Worm (Caenorhabditis elegans) whole organism, L1 larva: ENCODE measurements around the gene cyp-35B3.
A peak's percentile ranks its signal among the peaks of the same experiment; 100 is the strongest.

Experiments
- C04F5.9 ChIP-seq: sonication (generic microtip); optimal IDR thresholded peaks from 2 replicates; lab custom pipeline; 2016; ENCODE audit warnings: missing genetic modification characterization, missing compliant biosample characterization
- C16A3.4 ChIP-seq: fragments of 150-350 bp; optimal IDR thresholded peaks from 2 replicates; lab custom pipeline; 2014; ENCODE audit warnings: missing biosample characterization, missing genetic modification characterization
- F16B12.6 ChIP-seq: fragments of 150-350 bp; optimal IDR thresholded peaks from 2 replicates; lab custom pipeline; 2014; ENCODE audit warnings: missing biosample characterization, missing genetic modification characterization
- Y116A8C.19 ChIP-seq: sonication (generic microtip); optimal IDR thresholded peaks from 2 replicates; lab custom pipeline; 2016; ENCODE audit warnings: missing compliant biosample characterization, missing genetic modification characterization, borderline replicate concordance
- ama-1 ChIP-seq: fragments of 150-350 bp; optimal IDR thresholded peaks from 2 replicates; lab custom pipeline; 2014
- blmp-1 ChIP-seq: fragments of 150-350 bp; optimal IDR thresholded peaks from 2 replicates; lab custom pipeline; 2014; ENCODE audit warnings: missing biosample characterization, missing genetic modification characterization
- ceh-82 ChIP-seq, 3 experiments: fragments of 150-350 bp in 1 of 3; sonication (generic microtip) in 2 of 3; optimal IDR thresholded peaks; 2 replicates each; lab custom pipeline; 2014 to 2017; ENCODE audit warnings: missing biosample characterization in 3 of 3, missing genetic modification characterization in 3 of 3
- ceh-88 ChIP-seq: fragments of 200-800 bp; sonication (Bioruptor generic); IDR thresholded peaks from 2 replicates; pipeline ENCODE4 v1.3.6; 2022; ENCODE audit warnings: missing genetic modification characterization, missing compliant biosample characterization
- ceh-90 ChIP-seq: sonication (generic microtip); optimal IDR thresholded peaks from 2 replicates; lab custom pipeline; 2016; ENCODE audit warnings: missing genetic modification characterization, missing compliant biosample characterization
- dsc-1 ChIP-seq: sonication (generic microtip); optimal IDR thresholded peaks from 2 replicates; lab custom pipeline; 2016; ENCODE audit warnings: mild to moderate bottlenecking, missing genetic modification characterization, missing compliant biosample characterization
- efl-1 ChIP-seq, 4 experiments: fragments of 150-350 bp; optimal IDR thresholded peaks in 3 of 4; peaks in 1 of 4; 1 replicate in 1 of 4; 2 replicates in 3 of 4; lab custom pipeline; 2014; ENCODE audit warnings: missing biosample characterization in 2 of 4, missing genetic modification characterization in 2 of 4, missing genetic modification reagents in 2 of 4
- efl-3 ChIP-seq: fragments of 200-800 bp; sonication (Bioruptor generic); optimal IDR thresholded peaks from 2 replicates; lab custom pipeline; 2018; ENCODE audit warnings: mild to moderate bottlenecking, missing genetic modification characterization, missing compliant biosample characterization
- egl-27 ChIP-seq, 2 experiments: fragments of 150-350 bp in 1 of 2; sonication (generic microtip); optimal IDR thresholded peaks; 3 replicates each; lab custom pipeline; 2017 to 2018; ENCODE audit warnings: missing biosample characterization in 2 of 2, missing genetic modification characterization in 2 of 2, missing genetic modification reagents in 2 of 2
- elt-2 ChIP-seq: sonication (generic microtip); optimal IDR thresholded peaks from 2 replicates; lab custom pipeline; 2016; ENCODE audit warnings: missing genetic modification characterization, mild to moderate bottlenecking, inconsistent platforms, missing compliant biosample characterization, missing genetic modification reagents
- elt-3 ChIP-seq, 6 experiments: fragments of 150-350 bp in 1 of 6; sonication (generic microtip); optimal IDR thresholded peaks; 2 replicates each; lab custom pipeline; 2017 to 2018; ENCODE audit warnings: missing biosample characterization in 6 of 6, missing genetic modification characterization in 6 of 6, inconsistent platforms in 1 of 6
- ets-5 ChIP-seq: fragments of 200-800 bp; sonication (Bioruptor generic); IDR thresholded peaks from 2 replicates; pipeline ENCODE4 v1.3.6; 2022; ENCODE audit warnings: missing genetic modification characterization, missing compliant biosample characterization
- fkh-10 ChIP-seq: sonication (generic microtip); optimal IDR thresholded peaks from 2 replicates; lab custom pipeline; 2017; ENCODE audit warnings: missing biosample characterization, missing genetic modification reagents, missing genetic modification characterization
- fkh-4 ChIP-seq: sonication (generic microtip); optimal IDR thresholded peaks from 2 replicates; lab custom pipeline; 2016; ENCODE audit warnings: missing compliant biosample characterization, missing genetic modification characterization, borderline replicate concordance
- jun-1 ChIP-seq: fragments of 150-350 bp; optimal IDR thresholded peaks from 2 replicates; lab custom pipeline; 2014; ENCODE audit warnings: missing biosample characterization, missing genetic modification reagents, missing genetic modification characterization
- lin-15B ChIP-seq: fragments of 150-350 bp; sonication (generic microtip); optimal IDR thresholded peaks from 3 replicates; lab custom pipeline; 2014; ENCODE audit warnings: missing biosample characterization, missing genetic modification characterization
- lin-35 ChIP-seq, 2 experiments: fragments of 150-350 bp; optimal IDR thresholded peaks; 2 replicates each; lab custom pipeline; 2014; ENCODE audit warnings: missing biosample characterization in 2 of 2, missing genetic modification characterization in 2 of 2, missing genetic modification reagents in 2 of 2
- lin-39 ChIP-seq: fragments of 150-350 bp; optimal IDR thresholded peaks from 2 replicates; lab custom pipeline; 2014; ENCODE audit warnings: missing biosample characterization, missing genetic modification reagents, missing genetic modification characterization
- lir-3 ChIP-seq: sonication (generic microtip); optimal IDR thresholded peaks from 2 replicates; lab custom pipeline; 2016; ENCODE audit warnings: mild to moderate bottlenecking, missing genetic modification characterization, moderate library complexity, missing compliant biosample characterization; ENCODE audit not compliant: poor library complexity
- mab-9 ChIP-seq: fragments of 200-800 bp; sonication (Bioruptor generic); IDR thresholded peaks from 2 replicates; pipeline ENCODE4 v1.3.6; 2022; ENCODE audit warnings: missing genetic modification reagents, missing genetic modification characterization, missing compliant biosample characterization
- mdl-1 ChIP-seq, 2 experiments: fragments of 150-350 bp; optimal IDR thresholded peaks; 2 replicates each; lab custom pipeline; 2014 to 2017; ENCODE audit warnings: missing biosample characterization in 2 of 2, missing genetic modification characterization in 2 of 2, inconsistent platforms in 1 of 2
- mep-1 ChIP-seq: fragments of 150-350 bp; optimal IDR thresholded peaks from 2 replicates; lab custom pipeline; 2014; ENCODE audit warnings: missing biosample characterization, missing genetic modification characterization
- nhr-12 ChIP-seq: sonication (generic microtip); optimal IDR thresholded peaks from 2 replicates; lab custom pipeline; 2017; ENCODE audit warnings: missing biosample characterization, missing genetic modification characterization
- nhr-20 ChIP-seq: sonication (generic microtip); optimal IDR thresholded peaks from 2 replicates; lab custom pipeline; 2016; ENCODE audit warnings: mild to moderate bottlenecking, missing genetic modification characterization, missing compliant biosample characterization
- nhr-28 ChIP-seq: fragments of 150-350 bp; optimal IDR thresholded peaks from 2 replicates; lab custom pipeline; 2014; ENCODE audit warnings: missing biosample characterization, missing genetic modification characterization
- nhr-47 ChIP-seq: sonication (generic microtip); optimal IDR thresholded peaks from 2 replicates; lab custom pipeline; 2016; ENCODE audit warnings: mild to moderate bottlenecking, missing genetic modification characterization, moderate library complexity, missing compliant biosample characterization
- nhr-71 ChIP-seq: sonication (generic microtip); optimal IDR thresholded peaks from 2 replicates; lab custom pipeline; 2016; ENCODE audit warnings: mild to moderate bottlenecking, missing genetic modification characterization, moderate library complexity, missing compliant biosample characterization
- nhr-76 ChIP-seq: sonication (generic microtip); optimal IDR thresholded peaks from 2 replicates; lab custom pipeline; 2017; ENCODE audit warnings: missing biosample characterization, missing genetic modification characterization
- nhr-85 ChIP-seq: sonication (generic microtip); peaks from one replicate; lab custom pipeline; 2016; ENCODE audit warnings: missing genetic modification characterization, inconsistent platforms, missing compliant biosample characterization
- nhr-90 ChIP-seq: sonication (generic microtip); optimal IDR thresholded peaks from 2 replicates; lab custom pipeline; 2016; ENCODE audit warnings: mild to moderate bottlenecking, missing genetic modification characterization, missing compliant biosample characterization; ENCODE audit not compliant: poor library complexity
- pqm-1 ChIP-seq: sonication (generic microtip); optimal IDR thresholded peaks from 3 replicates; lab custom pipeline; 2017; ENCODE audit warnings: missing biosample characterization, missing genetic modification characterization
- rnt-1 ChIP-seq: sonication (generic microtip); optimal IDR thresholded peaks from 2 replicates; lab custom pipeline; 2016; ENCODE audit warnings: mild to moderate bottlenecking, missing genetic modification characterization, moderate library complexity, missing compliant biosample characterization
- skn-1 ChIP-seq: fragments of 150-350 bp; optimal IDR thresholded peaks from 2 replicates; lab custom pipeline; 2014; ENCODE audit warnings: missing biosample characterization, missing genetic modification characterization
- snpc-4 ChIP-seq: fragments of 150-350 bp; optimal IDR thresholded peaks from 2 replicates; lab custom pipeline; 2014; ENCODE audit warnings: missing biosample characterization, missing genetic modification characterization
- snu-23 ChIP-seq: sonication (generic microtip); optimal IDR thresholded peaks from 2 replicates; lab custom pipeline; 2016; ENCODE audit warnings: missing genetic modification characterization, missing compliant biosample characterization
- sup-37 ChIP-seq: fragments of 200-800 bp; sonication (Bioruptor generic); optimal IDR thresholded peaks from 2 replicates; lab custom pipeline; 2018; ENCODE audit warnings: mild to moderate bottlenecking, missing genetic modification characterization, missing compliant biosample characterization
- swsn-7 ChIP-seq: sonication (generic microtip); optimal IDR thresholded peaks from 2 replicates; lab custom pipeline; 2016; ENCODE audit warnings: missing genetic modification characterization, missing compliant biosample characterization
- tbx-2 ChIP-seq: sonication (generic microtip); optimal IDR thresholded peaks from 2 replicates; lab custom pipeline; 2016; ENCODE audit warnings: missing genetic modification characterization, missing compliant biosample characterization
- tlp-1 ChIP-seq: fragments of 150-350 bp; optimal IDR thresholded peaks from 2 replicates; lab custom pipeline; 2014; ENCODE audit warnings: missing biosample characterization, missing genetic modification characterization
- unc-62 ChIP-seq: fragments of 150-350 bp; optimal IDR thresholded peaks from 2 replicates; lab custom pipeline; 2014; ENCODE audit warnings: missing biosample characterization, missing genetic modification reagents, missing genetic modification characterization
- vab-15 ChIP-seq: sonication (generic microtip); optimal IDR thresholded peaks from 2 replicates; lab custom pipeline; 2017; ENCODE audit warnings: missing genotype, mild to moderate bottlenecking, missing genetic modification characterization, missing compliant biosample characterization
- zip-4 ChIP-seq: fragments of 200-800 bp; sonication (Bioruptor generic); optimal IDR thresholded peaks from 2 replicates; lab custom pipeline; 2018; ENCODE audit warnings: mild to moderate bottlenecking, missing genetic modification characterization, moderate library complexity, missing compliant biosample characterization

cyp-35B3 gene

DNA sequence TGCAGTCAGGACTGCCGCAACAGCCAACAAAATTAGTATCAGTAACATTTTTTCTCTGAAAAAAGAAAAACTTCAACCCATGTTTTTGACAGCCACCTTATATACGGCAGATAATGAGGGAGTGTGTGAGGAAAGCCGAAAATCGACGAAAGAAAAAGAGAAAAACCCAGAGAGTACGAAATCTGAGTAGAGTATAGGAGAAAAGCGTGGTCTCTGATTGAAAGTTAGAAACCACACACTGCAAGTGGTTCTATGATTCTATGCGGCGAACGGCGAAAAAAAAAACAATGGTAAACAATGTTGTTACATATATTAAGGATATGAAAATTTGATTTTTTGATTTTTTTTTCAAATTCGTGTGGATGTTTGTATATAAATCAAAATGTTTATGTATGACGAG lies 22.6 kb downstream of the cyp-35B3 start, which contains the start of gene cyp-34A8 (continued):
- TF ChIP-seq efl-1 (optimal IDR thresholded peaks at IDR 0.05; lab: Kevin White, UChicago) (no peak), efl-1 (GFP tag; optimal IDR thresholded peaks at IDR 0.05 in 1 of 2; lab: Kevin White, UChicago) (peak in 1 of 2 experiments; percentile 68), lin-35 (GFP tag; optimal IDR thresholded peaks at IDR 0.05; lab: Kevin White, UChicago) (peak in 1 of 2 experiments; percentile 6), vab-15 (no peak), snpc-4 (tag; lab: Kevin White, UChicago) (no peak), nhr-76 (tag; lab: Kevin White, UChicago) (no peak)
- TF ChIP-seq, all 84 proteins: peak for 10

DNA sequence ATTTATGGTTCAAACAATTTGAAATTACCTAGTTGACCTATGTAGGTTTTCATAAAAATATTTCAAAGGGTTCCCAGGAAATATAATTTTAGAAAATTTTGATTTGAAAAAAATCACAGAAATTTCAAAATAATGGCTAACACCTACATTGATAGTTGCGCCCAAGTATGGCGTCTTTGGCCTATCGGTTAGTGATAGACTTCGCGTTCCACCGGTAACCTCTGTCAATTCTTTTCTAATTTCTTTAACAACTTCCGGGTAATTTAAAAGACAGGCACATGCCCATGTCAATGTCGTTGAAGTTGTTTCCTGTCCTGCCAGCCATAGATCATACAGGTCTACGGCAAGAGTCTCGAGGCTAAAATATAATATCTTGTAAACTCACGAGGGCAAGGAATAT lies 23.8 kb downstream of the cyp-35B3 start:
- TF ChIP-seq sup-37 = no peak
- TF ChIP-seq rnt-1 (tag; lab: Kevin White, UChicago) = no peak
- TF ChIP-seq ets-5 = no peak
- TF ChIP-seq F16B12.6 = no peak
- no peak for TF ChIP-seq blmp-1 (tag; lab: Kevin White, UChicago)
- TF ChIP-seq swsn-7 = no peak
- TF ChIP-seq Y116A8C.19 (tag; lab: Kevin White, UChicago) = no peak
- TF ChIP-seq C16A3.4 = no peak
- no peak for TF ChIP-seq fkh-4
- no peak for TF ChIP-seq elt-3 (tag; optimal IDR thresholded peaks at IDR 0.05; lab: Kevin White, UChicago)
- no peak for TF ChIP-seq nhr-47 (tag; lab: Kevin White, UChicago)
- TF ChIP-seq mep-1 = no peak
- no peak for TF ChIP-seq tlp-1 (tag; lab: Kevin White, UChicago)
- TF ChIP-seq snu-23 (GFP tag; lab: Kevin White, UChicago) = no peak
- TF ChIP-seq ama-1 (lab: Kevin White, UChicago) = no peak
- no peak for TF ChIP-seq nhr-76 (tag; lab: Kevin White, UChicago)
- no peak for TF ChIP-seq zip-4 (GFP tag; lab: Kevin White, UChicago)
- no peak for TF ChIP-seq ceh-88
- no peak for TF ChIP-seq ceh-82 (tag; optimal IDR thresholded peaks at IDR 0.05; lab: Kevin White, UChicago)
- TF ChIP-seq, all 84 proteins: peak for 0

DNA sequence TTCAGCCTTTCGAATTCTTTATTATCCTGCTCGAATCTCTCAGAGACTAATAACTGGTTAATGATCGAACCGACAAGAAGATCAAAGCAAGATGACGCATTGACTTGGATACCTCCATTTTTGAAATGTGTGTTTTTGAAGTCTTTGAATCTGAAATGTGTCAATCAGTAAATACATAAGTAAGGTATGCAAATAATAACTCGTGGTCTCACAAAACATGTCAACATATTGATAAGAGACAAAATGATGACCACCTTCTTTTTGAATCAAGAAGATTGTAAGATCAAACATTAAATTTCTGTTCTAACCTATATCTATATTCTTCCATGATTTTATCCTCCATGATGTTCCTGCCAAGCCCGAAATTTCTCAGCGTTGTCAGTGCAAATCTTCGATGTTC lies 24.5 kb downstream of the cyp-35B3 start:
- TF ChIP-seq nhr-90 (tag; lab: Kevin White, UChicago) = no peak
- peak; percentile 44 for TF ChIP-seq nhr-20
- no peak for TF ChIP-seq nhr-12 (tag; lab: Kevin White, UChicago)
- TF ChIP-seq efl-1 (optimal IDR thresholded peaks at IDR 0.05; lab: Kevin White, UChicago) = no peak
- no peak for TF ChIP-seq efl-1 (GFP tag; optimal IDR thresholded peaks at IDR 0.05 in 1 of 2; lab: Kevin White, UChicago)
- no peak for TF ChIP-seq nhr-28
- peak in 1 of 2 experiments; percentile 2 for TF ChIP-seq lin-35 (GFP tag; optimal IDR thresholded peaks at IDR 0.05; lab: Kevin White, UChicago)
- no peak for TF ChIP-seq mdl-1 (tag; optimal IDR thresholded peaks at IDR 0.05; lab: Kevin White, UChicago)
- no peak for TF ChIP-seq fkh-4
- peak; percentile 50 for TF ChIP-seq elt-2 (tag; lab: Kevin White, UChicago)
- TF ChIP-seq skn-1 = no peak

DNA sequence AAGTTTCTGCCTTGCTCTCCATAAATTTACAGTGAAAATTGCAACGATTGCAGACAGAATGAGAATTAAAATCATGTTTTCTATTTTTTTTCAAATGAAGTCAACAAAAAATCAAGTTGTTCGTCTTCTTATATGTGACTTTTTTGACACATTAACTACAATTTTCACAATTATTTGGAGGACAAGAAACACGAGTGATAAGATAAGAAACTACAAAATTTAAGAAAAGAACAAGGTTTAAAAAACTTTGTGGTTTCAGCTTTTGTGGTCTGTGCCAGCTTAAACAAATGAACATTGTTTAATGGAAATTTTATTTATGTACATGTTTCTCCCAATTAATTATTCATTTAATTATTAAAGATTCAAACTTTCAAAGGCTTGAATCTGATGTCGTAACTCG lies 25.3 kb downstream of the cyp-35B3 start, which contains the start of gene cyp-34A9:
TSS of gene cyp-34A9 (minus strand) at position 131 of the 400 bp plus-strand sequence.
- TF ChIP-seq nhr-28 (no peak), nhr-71 (tag; lab: Kevin White, UChicago) (peak; percentile 13), efl-3 (GFP tag; lab: Kevin White, UChicago) (no peak), mdl-1 (tag; optimal IDR thresholded peaks at IDR 0.05; lab: Kevin White, UChicago) (no peak), fkh-10 (GFP tag; lab: Kevin White, UChicago) (no peak), elt-3 (tag; optimal IDR thresholded peaks at IDR 0.05; lab: Kevin White, UChicago) (peak in 4 of 6 experiments; percentile 3 to 65 (median 30)), snpc-4 (tag; lab: Kevin White, UChicago) (no peak), lin-35 (GFP tag; optimal IDR thresholded peaks at IDR 0.05; lab: Kevin White, UChicago) (peak in 1 of 2 experiments; percentile 14), dsc-1 (tag; lab: Kevin White, UChicago) (no peak), jun-1 (tag; lab: Kevin White, UChicago) (no peak), mab-9 (no peak), elt-2 (tag; lab: Kevin White, UChicago) (peak; percentile 66), ceh-90 (tag; lab: Kevin White, UChicago) (no peak), C04F5.9 (no peak), nhr-20 (peak; percentile 69), lin-15B (tag; lab: Kevin White, UChicago) (no peak), pqm-1 (tag; lab: Kevin White, UChicago) (no peak), lin-39 (no peak), ets-5 (no peak), Y116A8C.19 (tag; lab: Kevin White, UChicago) (no peak), lir-3 (no peak), nhr-12 (tag; lab: Kevin White, UChicago) (no peak), tbx-2 (tag; lab: Kevin White, UChicago) (no peak), F16B12.6 (no peak), nhr-85 (tag; lab: Kevin White, UChicago) (peak; percentile 4), nhr-90 (tag; lab: Kevin White, UChicago) (peak; percentile 8), egl-27 (tag; optimal IDR thresholded peaks at IDR 0.05; lab: Kevin White, UChicago) (no peak), unc-62 (GFP tag; lab: Kevin White, UChicago) (no peak)
